Fruit fly (Drosophila melanogaster) whole organism, embryonic: ENCODE results near the gene peng.

ENCODE experiments used
- BEAF-32 ChIP-seq: fragments of 200-800 bp; sonication (Bioruptor generic); optimal IDR thresholded peaks from 3 replicates; lab custom pipeline; 2017; ENCODE audit warnings: missing biosample characterization, missing genetic modification characterization, mild to moderate bottlenecking, moderate library complexity, missing genetic modification reagents
- CG10267 ChIP-seq: fragments of 200-800 bp; sonication (Bioruptor generic); optimal IDR thresholded peaks from 2 replicates; lab custom pipeline; 2018; ENCODE audit warnings: missing biosample characterization, mild to moderate bottlenecking, missing genetic modification characterization, moderate library complexity
- CG11085 ChIP-seq: fragments of 200-800 bp; sonication (Bioruptor generic); IDR thresholded peaks from 2 replicates; pipeline ENCODE4 v1.3.6; 2022; ENCODE audit warnings: missing biosample characterization, missing genetic modification characterization
- CG12391 ChIP-seq: fragments of 200-800 bp; sonication (Bioruptor generic); optimal IDR thresholded peaks from 3 replicates; lab custom pipeline; 2018; ENCODE audit warnings: missing biosample characterization, mild to moderate bottlenecking, missing genetic modification characterization, moderate library complexity
- CG12659 ChIP-seq: fragments of 200-800 bp; sonication (Bioruptor generic); optimal IDR thresholded peaks from 3 replicates; lab custom pipeline; 2017; ENCODE audit warnings: mild to moderate bottlenecking, missing biosample characterization, missing genetic modification reagents, missing genetic modification characterization
- CG13287 ChIP-seq: fragments of 200-800 bp; sonication (Bioruptor generic); IDR thresholded peaks from 2 replicates; pipeline ENCODE4 v1.3.6; 2022; ENCODE audit warnings: missing biosample characterization, missing genetic modification characterization; ENCODE audit not compliant: partially characterized antibody
- CG13624 ChIP-seq: fragments of 200-800 bp; sonication (Bioruptor generic); optimal IDR thresholded peaks from 2 replicates; lab custom pipeline; 2016; ENCODE audit warnings: missing biosample characterization, missing genetic modification characterization
- CG13775 ChIP-seq: fragments of 200-800 bp; sonication (Bioruptor generic); optimal IDR thresholded peaks from 3 replicates; lab custom pipeline; 2017; ENCODE audit warnings: missing biosample characterization, mild to moderate bottlenecking, missing genetic modification characterization
- CG17385 ChIP-seq: fragments of 200-800 bp; sonication (Bioruptor generic); optimal IDR thresholded peaks from 3 replicates; lab custom pipeline; 2018; ENCODE audit warnings: missing biosample characterization, mild to moderate bottlenecking, missing genetic modification characterization
- CG17612 ChIP-seq: fragments of 200-800 bp; sonication (Bioruptor generic); IDR thresholded peaks from 2 replicates; pipeline ENCODE4 v1.3.6; 2022; ENCODE audit warnings: missing biosample characterization, missing genetic modification characterization
- CG17829 ChIP-seq: fragments of 200-800 bp; optimal IDR thresholded peaks from 2 replicates; lab custom pipeline; 2019; ENCODE audit warnings: missing biosample characterization, mild to moderate bottlenecking, missing genetic modification characterization, moderate library complexity
- CG18619 ChIP-seq: fragments of 200-800 bp; sonication (Bioruptor generic); optimal IDR thresholded peaks from 3 replicates; lab custom pipeline; 2017; ENCODE audit warnings: missing biosample characterization, mild to moderate bottlenecking, missing genetic modification characterization
- CG2116 ChIP-seq: fragments of 200-800 bp; sonication (Bioruptor generic); optimal IDR thresholded peaks from 3 replicates; lab custom pipeline; 2018; ENCODE audit warnings: missing biosample characterization, mild to moderate bottlenecking, missing genetic modification characterization
- CG2712 ChIP-seq: fragments of 200-800 bp; optimal IDR thresholded peaks from 3 replicates; lab custom pipeline; 2019; ENCODE audit warnings: missing biosample characterization, mild to moderate bottlenecking, missing genetic modification characterization, moderate library complexity
- CG34376 ChIP-seq: fragments of 200-800 bp; sonication (Bioruptor generic); optimal IDR thresholded peaks from 2 replicates; lab custom pipeline; 2018; ENCODE audit warnings: missing biosample characterization, mild to moderate bottlenecking, missing genetic modification characterization
- CG34422 ChIP-seq: fragments of 200-800 bp; sonication (Bioruptor generic); IDR thresholded peaks from 3 replicates; pipeline ENCODE4 v1.3.6; 2022; ENCODE audit warnings: missing biosample characterization, missing genetic modification characterization
- CG4854 ChIP-seq: fragments of 200-800 bp; sonication (Bioruptor generic); optimal IDR thresholded peaks from 2 replicates; lab custom pipeline; 2016; ENCODE audit warnings: missing biosample characterization, missing genetic modification characterization, inconsistent platforms
- CTCF ChIP-seq: fragments of 200-800 bp; sonication (Bioruptor generic); optimal IDR thresholded peaks from 2 replicates; lab custom pipeline; 2017; ENCODE audit warnings: missing biosample characterization, mild to moderate bottlenecking, missing genetic modification characterization, moderate library complexity
- CrebB ChIP-seq: fragments of 200-800 bp; sonication (Bioruptor generic); optimal IDR thresholded peaks from 3 replicates; lab custom pipeline; 2018; ENCODE audit warnings: missing biosample characterization, mild to moderate bottlenecking, missing genetic modification characterization
- Dbx ChIP-seq: fragments of 200-800 bp; sonication (Bioruptor generic); IDR thresholded peaks from 3 replicates; pipeline ENCODE4 v1.3.6; 2022; ENCODE audit warnings: missing biosample characterization, missing genetic modification characterization
- Dip3 ChIP-seq: fragments of 200-800 bp; sonication (Bioruptor generic); optimal IDR thresholded peaks from 3 replicates; lab custom pipeline; 2016; ENCODE audit warnings: missing biosample characterization, missing genetic modification characterization
- Ets97D ChIP-seq: fragments of 200-800 bp; sonication (Bioruptor generic); optimal IDR thresholded peaks from 3 replicates; lab custom pipeline; 2016; ENCODE audit warnings: missing biosample characterization, missing genetic modification characterization
- Fer1 ChIP-seq: fragments of 200-800 bp; sonication (Bioruptor generic); optimal IDR thresholded peaks from 2 replicates; lab custom pipeline; 2017; ENCODE audit warnings: missing biosample characterization, mild to moderate bottlenecking, missing genetic modification characterization
- Max ChIP-seq: fragments of 200-800 bp; sonication (Bioruptor generic); optimal IDR thresholded peaks from 2 replicates; lab custom pipeline; 2016; ENCODE audit warnings: missing biosample characterization, mild to moderate bottlenecking, missing genetic modification characterization
- NC2α ChIP-seq: fragments of 200-800 bp; sonication (Bioruptor generic); optimal IDR thresholded peaks from 2 replicates; lab custom pipeline; 2016; ENCODE audit warnings: missing biosample characterization, missing genetic modification characterization
- NK7.1 ChIP-seq: fragments of 200-800 bp; sonication (Bioruptor generic); optimal IDR thresholded peaks from 3 replicates; lab custom pipeline; 2016; ENCODE audit warnings: missing biosample characterization, missing genetic modification characterization
- Pdp1 ChIP-seq, 2 experiments: fragments of 200-800 bp; sonication (Bioruptor generic); optimal IDR thresholded peaks; 3 replicates each; lab custom pipeline; 2016; ENCODE audit warnings: missing biosample characterization in 2 of 2, missing genetic modification characterization in 2 of 2, mild to moderate bottlenecking in 1 of 2, moderate library complexity in 1 of 2
- Sin3A ChIP-seq: fragments of >200 bp; optimal IDR thresholded peaks from 2 replicates; lab custom pipeline; 2018
- YL-1 ChIP-seq: fragments of 200-800 bp; sonication (Bioruptor generic); optimal IDR thresholded peaks from 3 replicates; lab custom pipeline; 2017; ENCODE audit warnings: missing biosample characterization, mild to moderate bottlenecking, missing genetic modification characterization
- abd-A ChIP-seq: fragments of 200-800 bp; sonication (Bioruptor generic); optimal IDR thresholded peaks from 3 replicates; lab custom pipeline; 2019; ENCODE audit warnings: missing biosample characterization, mild to moderate bottlenecking, missing genetic modification characterization, moderate library complexity
- bbx ChIP-seq: fragments of 200-800 bp; sonication (Bioruptor generic); IDR thresholded peaks from 2 replicates; pipeline ENCODE4 v1.3.6; 2022; ENCODE audit warnings: missing biosample characterization, missing genetic modification characterization; ENCODE audit not compliant: partially characterized antibody
- br ChIP-seq: fragments of >200 bp; optimal IDR thresholded peaks from 2 replicates; lab custom pipeline; 2017
- dati ChIP-seq: fragments of 200-800 bp; sonication (Bioruptor generic); IDR thresholded peaks from 2 replicates; pipeline ENCODE4 v1.3.6; 2022; ENCODE audit warnings: missing biosample characterization, missing genetic modification characterization
- dmrt11E ChIP-seq: fragments of 200-800 bp; sonication (Bioruptor generic); optimal IDR thresholded peaks from 3 replicates; lab custom pipeline; 2018; ENCODE audit warnings: missing biosample characterization, mild to moderate bottlenecking, missing genetic modification characterization, moderate library complexity
- en ChIP-seq: fragments of 200-800 bp; sonication (Bioruptor generic); optimal IDR thresholded peaks from 2 replicates; lab custom pipeline; 2016; ENCODE audit warnings: missing biosample characterization, missing genetic modification characterization
- ewg ChIP-seq: fragments of 200-800 bp; sonication (Bioruptor generic); optimal IDR thresholded peaks from 3 replicates; lab custom pipeline; 2017; ENCODE audit warnings: mild to moderate bottlenecking, missing biosample characterization, missing genetic modification reagents, missing genetic modification characterization
- grau ChIP-seq: fragments of 200-800 bp; optimal IDR thresholded peaks from 3 replicates; lab custom pipeline; 2019; ENCODE audit warnings: missing biosample characterization, mild to moderate bottlenecking, missing genetic modification characterization, moderate library complexity
- grn ChIP-seq: fragments of 200-800 bp; sonication (Bioruptor generic); optimal IDR thresholded peaks from 3 replicates; lab custom pipeline; 2017; ENCODE audit warnings: missing biosample characterization, missing genetic modification characterization
- gro ChIP-seq: fragments of 200-800 bp; sonication (Bioruptor generic); optimal IDR thresholded peaks from 2 replicates; lab custom pipeline; 2016; ENCODE audit warnings: missing biosample characterization, missing genetic modification characterization
- luna ChIP-seq: fragments of 200-800 bp; sonication (Bioruptor generic); optimal IDR thresholded peaks from 2 replicates; lab custom pipeline; 2016; ENCODE audit warnings: missing biosample characterization, missing genetic modification characterization
- nerfin-1 ChIP-seq: fragments of 200-800 bp; sonication (Bioruptor generic); optimal IDR thresholded peaks from 3 replicates; lab custom pipeline; 2019; ENCODE audit warnings: missing biosample characterization, mild to moderate bottlenecking, missing genetic modification characterization, moderate library complexity
- pho ChIP-seq: fragments of 200-800 bp; sonication (Bioruptor generic); optimal IDR thresholded peaks from 2 replicates; lab custom pipeline; 2016; ENCODE audit warnings: missing biosample characterization, missing genetic modification characterization
- phol ChIP-seq: fragments of 200-800 bp; sonication (Bioruptor generic); optimal IDR thresholded peaks from 3 replicates; lab custom pipeline; 2018; ENCODE audit warnings: missing biosample characterization, mild to moderate bottlenecking, missing genetic modification characterization, moderate library complexity
- pzg ChIP-seq: fragments of 200-800 bp; sonication (Bioruptor generic); optimal IDR thresholded peaks from 3 replicates; lab custom pipeline; 2018; ENCODE audit warnings: missing biosample characterization, mild to moderate bottlenecking, missing genetic modification characterization, moderate library complexity
- sd ChIP-seq: fragments of 200-800 bp; sonication (Bioruptor generic); optimal IDR thresholded peaks from 3 replicates; lab custom pipeline; 2018; ENCODE audit warnings: missing biosample characterization, mild to moderate bottlenecking, missing genetic modification characterization, moderate library complexity
- sens ChIP-seq: fragments of 200-800 bp; sonication (Bioruptor generic); peaks from one replicate; lab custom pipeline; 2016; ENCODE audit warnings: missing biosample characterization, missing genetic modification characterization
- sqz ChIP-seq: fragments of 200-800 bp; sonication (Bioruptor generic); optimal IDR thresholded peaks from 3 replicates; lab custom pipeline; 2018; ENCODE audit warnings: missing biosample characterization, mild to moderate bottlenecking, missing genetic modification characterization
- stwl ChIP-seq: fragments of 200-800 bp; sonication (Bioruptor generic); optimal IDR thresholded peaks from 3 replicates; lab custom pipeline; 2018; ENCODE audit warnings: missing biosample characterization, mild to moderate bottlenecking, missing genetic modification characterization, moderate library complexity
- sug ChIP-seq: fragments of 200-800 bp; optimal IDR thresholded peaks from 2 replicates; lab custom pipeline; 2019; ENCODE audit warnings: missing biosample characterization, mild to moderate bottlenecking, missing genetic modification characterization, moderate library complexity
- trem ChIP-seq: fragments of 200-800 bp; optimal IDR thresholded peaks from 3 replicates; lab custom pipeline; 2019; ENCODE audit warnings: missing biosample characterization, mild to moderate bottlenecking, missing genetic modification characterization, moderate library complexity

peng gene

DNA sequence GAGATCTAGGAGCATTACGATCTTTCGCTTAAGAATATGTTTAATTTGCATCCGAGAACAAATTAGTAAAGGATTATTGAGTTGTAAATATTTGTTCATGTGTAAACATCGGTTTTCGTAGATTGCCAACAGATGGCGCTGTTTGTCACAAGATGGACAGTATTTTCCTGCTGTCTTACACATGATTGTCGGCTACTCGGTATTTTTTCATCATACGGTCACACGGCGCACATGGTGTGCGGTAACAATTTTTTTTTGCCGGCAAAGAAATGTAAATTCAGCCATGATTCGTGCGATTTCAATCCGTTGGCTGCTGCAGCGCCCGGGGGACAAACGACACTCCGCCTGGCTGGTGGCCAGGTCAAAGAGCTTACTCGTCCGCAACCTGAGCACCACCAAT is 13.2 kb upstream of the peng start, which contains the start of the genes bbx and waw (continued):
- TF ChIP-seq gro (GFP tag; lab: Kevin White, UChicago) (peak; percentile 28), CG17385 (GFP tag; lab: Kevin White, UChicago) (peak; percentile 40), grau (tag; lab: Kevin White, UChicago) (peak; percentile 18), pho (GFP tag; lab: Kevin White, UChicago) (peak; percentile 18), Max (peak; percentile 65), ewg (peak; percentile 52), CG10267 (tag; lab: Kevin White, UChicago) (peak; percentile 34), BEAF-32 (GFP tag; lab: Kevin White, UChicago) (peak; percentile 33), CrebB (tag; lab: Kevin White, UChicago) (peak; percentile 24), Fer1 (GFP tag; lab: Kevin White, UChicago) (peak; percentile 44), Sin3A (lab: Kevin White, UChicago) (peak; percentile 36), br (lab: Kevin White, UChicago) (no peak), CG34376 (peak; percentile 20), nerfin-1 (tag; lab: Kevin White, UChicago) (peak; percentile 24), luna (GFP tag; lab: Kevin White, UChicago) (no peak), sd (tag; lab: Kevin White, UChicago) (no peak), Ets97D (GFP tag; lab: Kevin White, UChicago) (peak; percentile 37), CG4854 (GFP tag; lab: Kevin White, UChicago) (no peak), dati (GFP tag; lab: Robert Waterston, UW) (no peak), trem (tag; lab: Kevin White, UChicago) (peak; percentile 60), bbx (GFP tag; lab: Robert Waterston, UW) (peak; percentile 41; the same call in 1 of the 2 replicates), CG13624 (GFP tag; lab: Kevin White, UChicago) (peak; percentile 38), sens (peak; percentile 85), CG17829 (peak; percentile 26), dmrt11E (peak; percentile 13), CG18619 (GFP tag; lab: Kevin White, UChicago) (peak; percentile 6), sqz (peak; percentile 86), NK7.1 (no peak), CG2116 (GFP tag; lab: Kevin White, UChicago) (peak; percentile 27), sug (tag; lab: Kevin White, UChicago) (peak; percentile 43), en (GFP tag; lab: Kevin White, UChicago) (no peak), CG13287 (GFP tag; lab: Robert Waterston, UW) (peak; percentile 29; the same call in 1 of the 2 replicates), phol (tag; lab: Kevin White, UChicago) (peak; percentile 46), CG12391 (tag; lab: Kevin White, UChicago) (peak; percentile 11), CG12659 (GFP tag; lab: Kevin White, UChicago) (peak; percentile 68), Dip3 (GFP tag; lab: Kevin White, UChicago) (no peak), CG13775 (GFP tag; lab: Kevin White, UChicago) (peak; percentile 18)

- TF ChIP-seq trem (tag; lab: Kevin White, UChicago) (peak; percentile 63), CG17612 (no peak), Pdp1 (GFP tag; optimal IDR thresholded peaks at IDR 0.05; lab: Kevin White, UChicago) (peak in 1 of 2 experiments; percentile 18), Dbx (GFP tag; lab: Robert Waterston, UW) (no peak), CG11085 (no peak), stwl (tag; lab: Kevin White, UChicago) (peak; percentile 28), sens (peak; percentile 50), dati (GFP tag; lab: Robert Waterston, UW) (no peak), grn (no peak), YL-1 (GFP tag; lab: Kevin White, UChicago) (peak; percentile 16), pzg (GFP tag; lab: Kevin White, UChicago) (peak; percentile 77), CTCF (GFP tag; lab: Kevin White, UChicago) (peak; percentile 95), br (lab: Kevin White, UChicago) (no peak), abd-A (tag; lab: Kevin White, UChicago) (no peak), NC2α (no peak), CG34422 (GFP tag; lab: Robert Waterston, UW) (peak; percentile 22; the same call in 1 of the 3 replicates), CG2712 (tag; lab: Kevin White, UChicago) (peak; percentile 29)
Measured at dm6 chrX:21357810-21358671, 8.4 kb upstream of the peng start, which contains the start of gene Septin1. TSS of gene Septin1 (plus strand) at chrX:21358286.
